Worm (Caenorhabditis elegans): Measurements from ENCODE around the gene slc-9B.2.

slc-9B.2 gene

ce11 chrV:16317244-16317643 is 21.6 kb upstream of the slc-9B.2 start, which contains the start of gene srh-180:
TSS of gene srh-180 (plus strand) at chrV:16317544.
- no peak for TF ChIP-seq lin-26 (GFP tag; IDR thresholded peaks at IDR 0.05)
- no peak for TF ChIP-seq let-607 (tag; optimal IDR thresholded peaks at IDR 0.05)
- no peak for TF ChIP-seq snpc-1.3 (tag; optimal IDR thresholded peaks at IDR 0.05; ENCODE audit: insufficient read depth)
- TF ChIP-seq repo-1 (tag; optimal IDR thresholded peaks at IDR 0.05), result no peak
- no peak for TF ChIP-seq C17E4.6 (GFP tag; IDR thresholded peaks at IDR 0.05)
- TF ChIP-seq F10E7.11 (tag; optimal IDR thresholded peaks at IDR 0.05), result no peak
- no peak for TF ChIP-seq F49E8.2 (tag; optimal IDR thresholded peaks at IDR 0.05; ENCODE audit: insufficient read depth)
- TF ChIP-seq tlf-1 (GFP tag; optimal IDR thresholded peaks at IDR 0.05), result no peak
- no peak for TF ChIP-seq F55B11.4 (tag; optimal IDR thresholded peaks at IDR 0.05; ENCODE audit: borderline replicate concordance, insufficient read depth)
- TF ChIP-seq ceh-79 (tag; optimal IDR thresholded peaks at IDR 0.05), result no peak
- no peak for TF ChIP-seq attf-5 (GFP tag; optimal IDR thresholded peaks at IDR 0.05)
- no peak for TF ChIP-seq akir-1 (GFP tag; optimal IDR thresholded peaks at IDR 0.05)
- TF ChIP-seq F23B12.7 (tag; optimal IDR thresholded peaks at IDR 0.05; ENCODE audit: insufficient read depth), result no peak
- no peak for TF ChIP-seq ceh-100 (GFP tag; IDR thresholded peaks at IDR 0.05)
- no peak for TF ChIP-seq B0261.1 (tag; optimal IDR thresholded peaks at IDR 0.05)
- no peak for TF ChIP-seq egrh-3 (GFP tag; IDR thresholded peaks at IDR 0.05)

DNA sequence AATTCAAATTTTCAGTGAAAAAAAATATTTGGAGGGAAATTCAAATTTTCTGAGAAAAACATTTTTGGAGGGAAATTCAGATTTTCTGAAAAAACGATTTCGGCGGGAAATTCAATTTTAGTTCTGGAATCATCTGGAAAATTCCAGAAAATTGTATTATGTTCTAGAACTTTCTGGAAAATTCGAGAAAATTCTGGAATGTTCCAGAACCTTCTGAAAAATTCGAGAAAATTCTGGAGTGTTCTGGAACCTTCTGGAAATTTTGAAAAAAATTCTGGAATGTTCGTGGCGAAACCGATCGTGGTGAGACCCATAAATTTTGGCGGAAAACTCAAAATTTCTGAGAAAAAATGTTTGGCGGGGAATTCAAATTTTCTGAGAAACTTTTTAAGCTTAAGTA is 16.7 kb upstream of the slc-9B.2 start:
- TF ChIP-seq madf-10 (tag; optimal IDR thresholded peaks at IDR 0.05) (no peak), hsf-1 (GFP tag; IDR thresholded peaks at IDR 0.05) (peak; percentile 91)

DNA sequence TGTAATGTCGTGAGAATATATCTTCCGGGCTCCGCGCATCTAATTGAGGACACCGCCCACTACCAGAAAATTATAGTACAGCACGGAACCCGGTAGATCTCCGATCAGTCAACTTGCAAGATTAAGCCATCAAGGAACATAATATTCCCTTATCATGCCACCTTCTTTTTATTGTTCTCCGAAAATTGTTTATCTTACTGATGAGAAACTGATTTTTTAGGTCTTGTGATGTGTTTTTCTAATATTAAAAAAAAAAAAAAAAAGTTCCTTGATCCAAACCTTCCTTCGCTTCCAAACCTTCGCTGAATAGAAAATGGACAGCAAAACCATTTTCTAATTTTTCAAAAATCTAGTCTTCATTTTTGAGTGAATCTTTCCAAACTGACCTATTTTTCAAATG is 10.0 kb upstream of the slc-9B.2 start, which contains the start of gene F57G8.7:
Gene F57G8.7, plus strand, starts transcription at position 301 of the 400 bp plus-strand sequence.
- no peak for TF ChIP-seq pha-4 (tag; optimal IDR thresholded peaks at IDR 0.05)
- no peak for TF ChIP-seq dpff-1 (tag; optimal IDR thresholded peaks at IDR 0.05)
- no peak for TF ChIP-seq ztf-6 (GFP tag; IDR thresholded peaks at IDR 0.05)
- TF ChIP-seq pbrm-1 (GFP tag; IDR thresholded peaks at IDR 0.05), result no peak
- TF ChIP-seq hlh-26 (GFP tag; conservative IDR thresholded peaks at IDR 0.05), result no peak
- no peak for TF ChIP-seq zim-3 (tag; optimal IDR thresholded peaks at IDR 0.05)
- TF ChIP-seq madf-8 (GFP tag; conservative IDR thresholded peaks at IDR 0.05), result no peak
- TF ChIP-seq let-526 (GFP tag; IDR thresholded peaks at IDR 0.05), result no peak
- no peak for TF ChIP-seq Y67H2A.10 (GFP tag; conservative IDR thresholded peaks at IDR 0.05)
- TF ChIP-seq F37B4.10 (GFP tag; IDR thresholded peaks at IDR 0.05), result no peak
- no peak for TF ChIP-seq B0035.1 (tag; optimal IDR thresholded peaks at IDR 0.05)
- TF ChIP-seq hmg-20 (GFP tag; IDR thresholded peaks at IDR 0.05), result no peak
- TF ChIP-seq ztf-18 (tag; optimal IDR thresholded peaks at IDR 0.05), result no peak
- TF ChIP-seq mel-28 (tag; optimal IDR thresholded peaks at IDR 0.05; ENCODE audit: borderline replicate concordance), result no peak
- no peak for TF ChIP-seq athp-1 (tag; optimal IDR thresholded peaks at IDR 0.05)
- no peak for TF ChIP-seq him-1 (tag; optimal IDR thresholded peaks at IDR 0.05)
- TF ChIP-seq bed-2 (GFP tag; IDR thresholded peaks at IDR 0.05), result no peak
- TF ChIP-seq hmg-1.2 (GFP tag; IDR thresholded peaks at IDR 0.05), result no peak
- TF ChIP-seq lsy-27 (tag; optimal IDR thresholded peaks at IDR 0.05; ENCODE audit: borderline replicate concordance, insufficient read depth), result no peak
- TF ChIP-seq unc-130 (GFP tag; optimal IDR thresholded peaks at IDR 0.05), result no peak

Data from whole organism, young adult.